Worm (Caenorhabditis elegans) whole organism, L4 larva: Measurements from ENCODE around the gene emc-6.

Source experiments
- T20F7.1 ChIP-seq: fragments of 200-800 bp; sonication (Bioruptor generic); optimal IDR thresholded peaks from 2 replicates; lab custom pipeline; 2018; ENCODE audit warnings: mild to moderate bottlenecking, missing genetic modification characterization, missing compliant biosample characterization
- T26A8.4 ChIP-seq: fragments of 200-800 bp; sonication (Bioruptor generic); IDR thresholded peaks from 2 replicates; pipeline ENCODE4 v1.3.6; 2022; ENCODE audit warnings: missing genetic modification characterization, missing compliant biosample characterization
- ama-1 ChIP-seq: fragments of 150-350 bp; optimal IDR thresholded peaks from 2 replicates; lab custom pipeline; 2014; ENCODE audit warnings: inconsistent platforms, mixed read lengths
- egl-27 ChIP-seq: sonication (generic microtip); optimal IDR thresholded peaks from 3 replicates; lab custom pipeline; 2017; ENCODE audit warnings: missing biosample characterization, missing genetic modification reagents, missing genetic modification characterization
- fkh-10 ChIP-seq: fragments of 150-350 bp; optimal IDR thresholded peaks from 2 replicates; lab custom pipeline; 2014; ENCODE audit warnings: missing biosample characterization, missing genetic modification reagents, missing genetic modification characterization
- lin-13 ChIP-seq: fragments of 150-350 bp; optimal IDR thresholded peaks from 2 replicates; lab custom pipeline; 2014; ENCODE audit warnings: missing biosample characterization, missing genetic modification reagents, missing genetic modification characterization
- nhr-237 ChIP-seq: sonication (generic microtip); optimal IDR thresholded peaks from 2 replicates; lab custom pipeline; 2017; ENCODE audit warnings: missing biosample characterization, missing genetic modification characterization
- nhr-77 ChIP-seq: fragments of 150-350 bp; optimal IDR thresholded peaks from 2 replicates; lab custom pipeline; 2014; ENCODE audit warnings: missing biosample characterization, missing genetic modification characterization
- tra-1 ChIP-seq: fragments of 200-800 bp; sonication (Bioruptor generic); IDR thresholded peaks from 2 replicates; pipeline ENCODE4 v1.3.6; 2022; ENCODE audit warnings: missing genetic modification reagents, missing genetic modification characterization, missing compliant biosample characterization
- unc-62 ChIP-seq, 3 experiments: fragments of 150-350 bp in 1 of 3; sonication (generic microtip); optimal IDR thresholded peaks in 2 of 3; peaks in 1 of 3; 1 replicate in 1 of 3; 2 replicates in 2 of 3; lab custom pipeline; 2014 to 2017; ENCODE audit warnings: missing biosample characterization in 3 of 3, missing genetic modification characterization in 3 of 3, missing genetic modification reagents in 3 of 3, missing genotype in 1 of 3

DNA sequence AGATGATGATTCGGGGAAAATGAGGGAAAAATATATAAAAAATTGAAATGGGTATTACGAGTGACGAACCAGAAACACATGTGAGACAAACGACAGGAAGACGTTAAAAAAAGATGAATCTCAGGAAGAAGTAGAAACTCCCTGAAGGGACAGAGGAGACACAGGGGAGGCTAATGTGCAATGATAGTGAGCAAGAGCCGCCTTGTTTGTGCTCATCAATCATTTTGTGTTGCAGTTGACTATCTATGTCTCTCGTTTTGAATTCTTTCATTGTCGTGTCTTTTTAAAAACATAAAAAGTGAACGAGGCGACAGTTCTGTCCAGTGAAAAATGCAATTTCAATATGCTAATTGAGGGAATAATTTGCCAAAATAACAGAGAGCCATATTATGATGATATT lies 15.4 kb upstream of the emc-6 start:
- no peak for TF ChIP-seq T26A8.4
- no peak for TF ChIP-seq egl-27 (tag; lab: Kevin White, UChicago)
- TF ChIP-seq tra-1 (GFP tag; lab: Robert Waterston, UW): no peak
- TF ChIP-seq lin-13 (GFP tag; lab: Kevin White, UChicago): no peak
- no peak for TF ChIP-seq nhr-237 (tag; lab: Kevin White, UChicago)
- no peak for TF ChIP-seq fkh-10 (GFP tag; lab: Kevin White, UChicago)
- TF ChIP-seq nhr-77 (tag; lab: Kevin White, UChicago): no peak
- peak in 1 of 2 experiments; percentile 14 for TF ChIP-seq unc-62 (GFP tag; optimal IDR thresholded peaks at IDR 0.05 in 1 of 2; lab: Kevin White, UChicago)
- TF ChIP-seq unc-62 (tag; optimal IDR thresholded peaks at IDR 0.05; lab: Kevin White, UChicago): no peak
- no peak for TF ChIP-seq T20F7.1 (GFP tag; lab: Kevin White, UChicago)
- no peak for TF ChIP-seq ama-1 (lab: Kevin White, UChicago)
